Comparison of ENCODE assay signal across 1 fruit fly cellular context in genomic region chr3R:12719627-12720343, dm6.
TF ChIP-seq lines count a peak whose summit lies in the region.

No protein-coding gene starts in this region.

TF ChIP-seq in whole organism, embryonic, 481 proteins besides CTCF, POLR2A, EP300 and RAD21 (continued from another document and continues in another):
- no peak for TF ChIP-seq Taf1 (GFP tag; IDR thresholded peaks at IDR 0.05; lab: Robert Waterston, UW)
- TF ChIP-seq CG15601 (tag; optimal IDR thresholded peaks at IDR 0.05; lab: Kevin White, UChicago), result peak; percentile 1
- TF ChIP-seq gce (GFP tag; IDR thresholded peaks at IDR 0.05; lab: Robert Waterston, UW), result no peak
- TF ChIP-seq NFAT (GFP tag; IDR thresholded peaks at IDR 0.05; lab: Robert Waterston, UW), result peak; percentile 30; the same call in 1 of the 2 replicates
- peak; percentile 17 for TF ChIP-seq ftz-f1 (GFP tag; optimal IDR thresholded peaks at IDR 0.05; lab: Kevin White, UChicago)
- no peak; the same call in 2 of the 3 replicates for TF ChIP-seq zfh1 (GFP tag; IDR thresholded peaks at IDR 0.05; lab: Robert Waterston, UW)
- TF ChIP-seq CG11504 (tag; optimal IDR thresholded peaks at IDR 0.05; lab: Kevin White, UChicago), result peak; percentile 63
- TF ChIP-seq CG17568 (GFP tag; optimal IDR thresholded peaks at IDR 0.05; lab: Kevin White, UChicago), result no peak
- peak; percentile 60 for TF ChIP-seq lbe (GFP tag; optimal IDR thresholded peaks at IDR 0.05; lab: Kevin White, UChicago)
- TF ChIP-seq CG10321 (GFP tag; IDR thresholded peaks at IDR 0.05; lab: Robert Waterston, UW), result no peak
- peak; percentile 17; the same call in 2 of the 3 replicates for TF ChIP-seq Aef1 (GFP tag; IDR thresholded peaks at IDR 0.05; lab: Robert Waterston, UW)
- no peak for TF ChIP-seq CG3065 (GFP tag; optimal IDR thresholded peaks at IDR 0.05; lab: Kevin White, UChicago)
- TF ChIP-seq Deaf1 (tag; optimal IDR thresholded peaks at IDR 0.05; lab: Kevin White, UChicago), result peak; percentile 99
- peak; percentile 69 for TF ChIP-seq gem (tag; optimal IDR thresholded peaks at IDR 0.05; lab: Kevin White, UChicago)
- TF ChIP-seq CG12391 (tag; optimal IDR thresholded peaks at IDR 0.05; lab: Kevin White, UChicago), result peak; percentile 32
- TF ChIP-seq ERR (GFP tag; optimal IDR thresholded peaks at IDR 0.05; lab: Kevin White, UChicago), result peak; percentile 41
- TF ChIP-seq CG7987 (GFP tag; optimal IDR thresholded peaks at IDR 0.05; lab: Kevin White, UChicago), result no peak
- TF ChIP-seq Dp (GFP tag; optimal IDR thresholded peaks at IDR 0.05; lab: Kevin White, UChicago), result no peak
- TF ChIP-seq jigr1 (GFP tag; IDR thresholded peaks at IDR 0.05; lab: Robert Waterston, UW), result no peak
- no peak for TF ChIP-seq CG2199 (GFP tag; IDR thresholded peaks at IDR 0.05; lab: Robert Waterston, UW)
- 0 out of 2 replicates have a peak, but pooled peaks have one; percentile 9 for TF ChIP-seq H2.0 (GFP tag; IDR thresholded peaks at IDR 0.05; lab: Robert Waterston, UW)
- TF ChIP-seq CG18619 (GFP tag; optimal IDR thresholded peaks at IDR 0.05; lab: Kevin White, UChicago), result peak; percentile 5
- peak; percentile 27; the same call in 1 of the 2 replicates for TF ChIP-seq Scr (GFP tag; IDR thresholded peaks at IDR 0.05; lab: Robert Waterston, UW; ENCODE audit: partially characterized antibody)
- peak; percentile 29 for TF ChIP-seq bcd (GFP tag; optimal IDR thresholded peaks at IDR 0.05; lab: Kevin White, UChicago)
- TF ChIP-seq peb (GFP tag; IDR thresholded peaks at IDR 0.05; lab: Robert Waterston, UW), result no peak
- peak; percentile 36 for TF ChIP-seq Oli (tag; optimal IDR thresholded peaks at IDR 0.05; lab: Kevin White, UChicago)
- no peak for TF ChIP-seq cas (GFP tag; IDR thresholded peaks at IDR 0.05; lab: Robert Waterston, UW)
- no peak for TF ChIP-seq cato (GFP tag; optimal IDR thresholded peaks at IDR 0.05; lab: Kevin White, UChicago; ENCODE audit: borderline replicate concordance)
- peak; percentile 46 for TF ChIP-seq CG13296 (GFP tag; optimal IDR thresholded peaks at IDR 0.05; lab: Kevin White, UChicago)
- TF ChIP-seq Atf6 (GFP tag; IDR thresholded peaks at IDR 0.05; lab: Robert Waterston, UW), result no peak; the same call in 1 of the 2 replicates
- no peak for TF ChIP-seq CG30431 (GFP tag; optimal IDR thresholded peaks at IDR 0.05; lab: Kevin White, UChicago)
- TF ChIP-seq grau (tag; optimal IDR thresholded peaks at IDR 0.05; lab: Kevin White, UChicago), result peak; percentile 43
- TF ChIP-seq CG12219 (GFP tag; optimal IDR thresholded peaks at IDR 0.05; lab: Kevin White, UChicago), result no peak
- peak; percentile 18 for TF ChIP-seq org-1 (GFP tag; optimal IDR thresholded peaks at IDR 0.05; lab: Kevin White, UChicago)
- peak; percentile 24; the same call in 2 of the 3 replicates for TF ChIP-seq CG34224 (GFP tag; IDR thresholded peaks at IDR 0.05; lab: Robert Waterston, UW; ENCODE audit: partially characterized antibody)
- peak; percentile 30; the same call in 1 of the 2 replicates for TF ChIP-seq stc (GFP tag; IDR thresholded peaks at IDR 0.05; lab: Robert Waterston, UW)
- TF ChIP-seq dmrt99B (tag; optimal IDR thresholded peaks at IDR 0.05; lab: Kevin White, UChicago), result peak; percentile 57
- TF ChIP-seq PHDP (tag; optimal IDR thresholded peaks at IDR 0.05; lab: Kevin White, UChicago), result peak; percentile 35
- TF ChIP-seq CG4360 (GFP tag; IDR thresholded peaks at IDR 0.05; lab: Robert Waterston, UW), result peak; percentile 81
- TF ChIP-seq CG10274 (GFP tag; optimal IDR thresholded peaks at IDR 0.05; lab: Kevin White, UChicago), result no peak
- no peak for TF ChIP-seq emc (GFP tag; optimal IDR thresholded peaks at IDR 0.05; lab: Kevin White, UChicago)
- peak; percentile 67 for TF ChIP-seq CG7839 (tag; optimal IDR thresholded peaks at IDR 0.05; lab: Kevin White, UChicago)
- TF ChIP-seq CG2875 (GFP tag; optimal IDR thresholded peaks at IDR 0.05; lab: Kevin White, UChicago), result no peak
- TF ChIP-seq dpn (GFP tag; optimal IDR thresholded peaks at IDR 0.05; lab: Kevin White, UChicago), result peak; percentile 18 to 31
- TF ChIP-seq CG9437 (GFP tag; optimal IDR thresholded peaks at IDR 0.05; lab: Kevin White, UChicago), result peak; percentile 26
- TF ChIP-seq CG11695 (GFP tag; IDR thresholded peaks at IDR 0.05; lab: Robert Waterston, UW), result 0 out of 3 replicates have a peak, but pooled peaks have one; percentile 36
- peak; percentile 10 for TF ChIP-seq tio (GFP tag; optimal IDR thresholded peaks at IDR 0.05; lab: Kevin White, UChicago)
- TF ChIP-seq CG12659 (GFP tag; optimal IDR thresholded peaks at IDR 0.05; lab: Kevin White, UChicago), result peak; percentile 24
- TF ChIP-seq CG18599 (GFP tag; optimal IDR thresholded peaks at IDR 0.05; lab: Kevin White, UChicago), result peak; percentile 79
- peak; percentile 29 for TF ChIP-seq cwo (GFP tag; optimal IDR thresholded peaks at IDR 0.05; lab: Kevin White, UChicago)
- no peak for TF ChIP-seq CG7357 (GFP tag; IDR thresholded peaks at IDR 0.05; lab: Robert Waterston, UW)
- TF ChIP-seq bowl (GFP tag; IDR thresholded peaks at IDR 0.05; lab: Robert Waterston, UW), result no peak
- TF ChIP-seq CG10979 (tag; optimal IDR thresholded peaks at IDR 0.05; lab: Kevin White, UChicago), result peak; percentile 36
- TF ChIP-seq CG31441 (GFP tag; IDR thresholded peaks at IDR 0.05; lab: Robert Waterston, UW), result peak; percentile 41
- TF ChIP-seq CG31365 (tag; optimal IDR thresholded peaks at IDR 0.05; lab: Kevin White, UChicago), result no peak
- no peak for TF ChIP-seq lmd (GFP tag; IDR thresholded peaks at IDR 0.05; lab: Robert Waterston, UW)
- TF ChIP-seq onecut (GFP tag; IDR thresholded peaks at IDR 0.05; lab: Robert Waterston, UW), result no peak; the same call in 1 of the 2 replicates
- no peak for TF ChIP-seq Eip74EF (GFP tag; optimal IDR thresholded peaks at IDR 0.05; lab: Kevin White, UChicago)
- no peak for TF ChIP-seq psq (GFP tag; optimal IDR thresholded peaks at IDR 0.05; lab: Kevin White, UChicago)
- TF ChIP-seq E2f1 (GFP tag; IDR thresholded peaks at IDR 0.05; lab: Robert Waterston, UW), result no peak
- TF ChIP-seq CG8290 (GFP tag; optimal IDR thresholded peaks at IDR 0.05; lab: Kevin White, UChicago), result no peak
- TF ChIP-seq CG8290 (tag; optimal IDR thresholded peaks at IDR 0.05; lab: Kevin White, UChicago), result peak in 1 of 2 experiments; percentile 33
- peak; percentile 17 for TF ChIP-seq trem (tag; optimal IDR thresholded peaks at IDR 0.05; lab: Kevin White, UChicago)
- peak; percentile 51 for TF ChIP-seq CG6813 (GFP tag; optimal IDR thresholded peaks at IDR 0.05; lab: Kevin White, UChicago)
- TF ChIP-seq CG1832 (GFP tag; optimal IDR thresholded peaks at IDR 0.05; lab: Kevin White, UChicago), result no peak
- no peak for TF ChIP-seq D (optimal IDR thresholded peaks at IDR 0.05; lab: Kevin White, UChicago)
- peak; percentile 35 for TF ChIP-seq D (GFP tag; optimal IDR thresholded peaks at IDR 0.05; lab: Kevin White, UChicago)
- peak; percentile 73 for TF ChIP-seq Med (GFP tag; lab: Kevin White, UChicago)
- peak; percentile 32 for TF ChIP-seq fd96Cb (tag; optimal IDR thresholded peaks at IDR 0.05; lab: Kevin White, UChicago)
- TF ChIP-seq Abd-B (GFP tag; optimal IDR thresholded peaks at IDR 0.05; lab: Kevin White, UChicago), result peak; percentile 26
- TF ChIP-seq CG2116 (GFP tag; optimal IDR thresholded peaks at IDR 0.05; lab: Kevin White, UChicago), result no peak
- TF ChIP-seq zen (tag; optimal IDR thresholded peaks at IDR 0.05; lab: Kevin White, UChicago), result no peak
- TF ChIP-seq CG4707 (GFP tag; optimal IDR thresholded peaks at IDR 0.05; lab: Kevin White, UChicago), result no peak
- TF ChIP-seq Hey (tag; optimal IDR thresholded peaks at IDR 0.05; lab: Kevin White, UChicago), result no peak
- TF ChIP-seq E2f2 (GFP tag; IDR thresholded peaks at IDR 0.05; lab: Robert Waterston, UW), result 0 out of 2 replicates have a peak, but pooled peaks have one; percentile 17
- no peak for TF ChIP-seq ewg (GFP tag; optimal IDR thresholded peaks at IDR 0.05; lab: Kevin White, UChicago)
- peak; percentile 72 for TF ChIP-seq gro (GFP tag; optimal IDR thresholded peaks at IDR 0.05; lab: Kevin White, UChicago)
- no peak for TF ChIP-seq Rx (GFP tag; IDR thresholded peaks at IDR 0.05; lab: Robert Waterston, UW)
- peak; percentile 49; the same call in 1 of the 2 replicates for TF ChIP-seq tna (GFP tag; IDR thresholded peaks at IDR 0.05; lab: Robert Waterston, UW; ENCODE audit: partially characterized antibody)
- peak; percentile 48 for TF ChIP-seq lab (GFP tag; optimal IDR thresholded peaks at IDR 0.05; lab: Kevin White, UChicago)
- no peak for TF ChIP-seq hbn (GFP tag; IDR thresholded peaks at IDR 0.05; lab: Robert Waterston, UW; ENCODE audit: partially characterized antibody)
- TF ChIP-seq CG10267 (tag; optimal IDR thresholded peaks at IDR 0.05; lab: Kevin White, UChicago), result peak; percentile 27
- TF ChIP-seq CG8281 (tag; optimal IDR thresholded peaks at IDR 0.05; lab: Kevin White, UChicago), result peak; percentile 28
- 0 out of 4 replicates have a peak, but pooled peaks have one; percentile 79 for TF ChIP-seq chinmo (GFP tag; IDR thresholded peaks at IDR 0.05; lab: Robert Waterston, UW; ENCODE audit: partially characterized antibody)
- peak; percentile 33 for TF ChIP-seq CG15514 (GFP tag; optimal IDR thresholded peaks at IDR 0.05; lab: Kevin White, UChicago)
- TF ChIP-seq ato (GFP tag; IDR thresholded peaks at IDR 0.05; lab: Robert Waterston, UW; ENCODE audit: partially characterized antibody), result peak; percentile 37; the same call in 1 of the 2 replicates
- no peak for TF ChIP-seq ap (GFP tag; IDR thresholded peaks at IDR 0.05; lab: Robert Waterston, UW)
- TF ChIP-seq z (GFP tag; IDR thresholded peaks at IDR 0.05; lab: Robert Waterston, UW), result no peak
- TF ChIP-seq CG2678 (tag; optimal IDR thresholded peaks at IDR 0.05; lab: Kevin White, UChicago), result peak; percentile 73
- TF ChIP-seq Sox102F (GFP tag; optimal IDR thresholded peaks at IDR 0.05; lab: Kevin White, UChicago), result peak; percentile 43
- no peak for TF ChIP-seq hkb (optimal IDR thresholded peaks at IDR 0.05; lab: Kevin White, UChicago)
- 0 out of 2 replicates have a peak, but pooled peaks have one; percentile 15 for TF ChIP-seq hkb (GFP tag; IDR thresholded peaks at IDR 0.05; lab: Robert Waterston, UW)
- no peak for TF ChIP-seq Ada2b (GFP tag; IDR thresholded peaks at IDR 0.05; lab: Robert Waterston, UW)
- no peak for TF ChIP-seq sr (GFP tag; IDR thresholded peaks at IDR 0.05; lab: Robert Waterston, UW)
- TF ChIP-seq Ptx1 (GFP tag; IDR thresholded peaks at IDR 0.05; lab: Robert Waterston, UW), result peak; percentile 13; the same call in 1 of the 2 replicates
- TF ChIP-seq bsh (GFP tag; optimal IDR thresholded peaks at IDR 0.05; lab: Kevin White, UChicago), result peak; percentile 17 to 33
- TF ChIP-seq hb (GFP tag; IDR thresholded peaks at IDR 0.05; lab: Robert Waterston, UW; ENCODE audit: partially characterized antibody), result no peak
- no peak for TF ChIP-seq CG18476 (GFP tag; optimal IDR thresholded peaks at IDR 0.05; lab: Kevin White, UChicago)
- no peak for TF ChIP-seq Gsc (GFP tag; IDR thresholded peaks at IDR 0.05; lab: Robert Waterston, UW)
- TF ChIP-seq hth (optimal IDR thresholded peaks at IDR 0.05; lab: Kevin White, UChicago), result no peak
- TF ChIP-seq lola (GFP tag; optimal IDR thresholded peaks at IDR 0.05; lab: Kevin White, UChicago), result peak in 1 of 3 experiments; percentile 12
- TF ChIP-seq CG10543 (GFP tag; optimal IDR thresholded peaks at IDR 0.05; lab: Kevin White, UChicago), result peak; percentile 74
- TF ChIP-seq abd-A (tag; optimal IDR thresholded peaks at IDR 0.05; lab: Kevin White, UChicago), result peak; percentile 59
- no peak for TF ChIP-seq nerfin-2 (GFP tag; IDR thresholded peaks at IDR 0.05; lab: Robert Waterston, UW; ENCODE audit: partially characterized antibody)
- peak; percentile 9 for TF ChIP-seq CG4820 (GFP tag; optimal IDR thresholded peaks at IDR 0.05; lab: Kevin White, UChicago)
- peak; percentile 37 for TF ChIP-seq Dek (tag; optimal IDR thresholded peaks at IDR 0.05; lab: Kevin White, UChicago)
- peak; percentile 40 for TF ChIP-seq phol (tag; optimal IDR thresholded peaks at IDR 0.05; lab: Kevin White, UChicago)
- peak; percentile 42; the same call in 2 of the 3 replicates for TF ChIP-seq CG17361 (GFP tag; IDR thresholded peaks at IDR 0.05; lab: Robert Waterston, UW)
- TF ChIP-seq slbo (GFP tag; IDR thresholded peaks at IDR 0.05; lab: Robert Waterston, UW), result peak; percentile 34; the same call in 1 of the 2 replicates
- peak; percentile 13 for TF ChIP-seq CG12104 (GFP tag; optimal IDR thresholded peaks at IDR 0.05; lab: Kevin White, UChicago)
- no peak for TF ChIP-seq btn (GFP tag; optimal IDR thresholded peaks at IDR 0.05; lab: Kevin White, UChicago)
- no peak for TF ChIP-seq HLH54F (GFP tag; optimal IDR thresholded peaks at IDR 0.05; lab: Kevin White, UChicago)
- no peak for TF ChIP-seq Mad (GFP tag; optimal IDR thresholded peaks at IDR 0.05; lab: Kevin White, UChicago)
- TF ChIP-seq ttk (GFP tag; IDR thresholded peaks at IDR 0.05; lab: Robert Waterston, UW), result no peak
- TF ChIP-seq HLHmδ (GFP tag; optimal IDR thresholded peaks at IDR 0.05; lab: Kevin White, UChicago), result no peak
- peak; percentile 3 for TF ChIP-seq CG14710 (tag; optimal IDR thresholded peaks at IDR 0.05; lab: Kevin White, UChicago)
- TF ChIP-seq chif (GFP tag; optimal IDR thresholded peaks at IDR 0.05; lab: Kevin White, UChicago), result no peak
- peak; percentile 50 for TF ChIP-seq CG13424 (tag; optimal IDR thresholded peaks at IDR 0.05; lab: Kevin White, UChicago)
- peak; percentile 9 for TF ChIP-seq ATbp (GFP tag; optimal IDR thresholded peaks at IDR 0.05; lab: Kevin White, UChicago)
- peak in 1 of 2 experiments; percentile 67 for TF ChIP-seq Hr51 (GFP tag; optimal IDR thresholded peaks at IDR 0.05; lab: Kevin White, UChicago)
- TF ChIP-seq Nf-YC (tag; optimal IDR thresholded peaks at IDR 0.05; lab: Kevin White, UChicago), result no peak
- no peak for TF ChIP-seq CG16779 (GFP tag; IDR thresholded peaks at IDR 0.05; lab: Robert Waterston, UW)
- no peak for TF ChIP-seq CG18764 (GFP tag; optimal IDR thresholded peaks at IDR 0.05; lab: Kevin White, UChicago)
- peak; percentile 5 for TF ChIP-seq CG12299 (tag; optimal IDR thresholded peaks at IDR 0.05; lab: Kevin White, UChicago)
- TF ChIP-seq B-H2 (GFP tag; optimal IDR thresholded peaks at IDR 0.05; lab: Kevin White, UChicago), result peak; percentile 9
- no peak for TF ChIP-seq en (GFP tag; optimal IDR thresholded peaks at IDR 0.05; lab: Kevin White, UChicago)
- peak; percentile 51 for TF ChIP-seq CG10147 (GFP tag; optimal IDR thresholded peaks at IDR 0.05; lab: Kevin White, UChicago)
- peak; percentile 69 for TF ChIP-seq CG2712 (tag; optimal IDR thresholded peaks at IDR 0.05; lab: Kevin White, UChicago)
- peak; percentile 25; the same call in 1 of the 2 replicates for TF ChIP-seq CG13287 (GFP tag; IDR thresholded peaks at IDR 0.05; lab: Robert Waterston, UW; ENCODE audit: partially characterized antibody)
- peak; percentile 98 for TF ChIP-seq D19A (tag; optimal IDR thresholded peaks at IDR 0.05; lab: Kevin White, UChicago)
